Fruit fly (Drosophila melanogaster) whole organism, embryonic: ENCODE measurements around the gene Lsp2.
A peak's percentile ranks its signal among the peaks of the same experiment; 100 is the strongest.

ENCODE experiments used
- CG11247 ChIP-seq: fragments of 200-800 bp; sonication (Bioruptor generic); IDR thresholded peaks from 2 replicates; pipeline ENCODE4 v1.3.6; 2022; ENCODE audit warnings: missing biosample characterization, missing genetic modification characterization
- CG11560 ChIP-seq: fragments of 200-800 bp; sonication (Bioruptor generic); IDR thresholded peaks from 3 replicates; pipeline ENCODE4 v1.3.6; 2022; ENCODE audit warnings: missing biosample characterization, missing genetic modification characterization
- CG11723 ChIP-seq: fragments of 200-800 bp; sonication (Bioruptor generic); optimal IDR thresholded peaks from 2 replicates; lab custom pipeline; 2017; ENCODE audit warnings: missing biosample characterization, mild to moderate bottlenecking, missing genetic modification characterization
- CG12104 ChIP-seq: fragments of 200-800 bp; sonication (Bioruptor generic); optimal IDR thresholded peaks from 3 replicates; lab custom pipeline; 2016; ENCODE audit warnings: missing biosample characterization, missing genetic modification characterization
- CG13424 ChIP-seq: fragments of 200-800 bp; sonication (Bioruptor generic); optimal IDR thresholded peaks from 2 replicates; lab custom pipeline; 2019; ENCODE audit warnings: missing biosample characterization, mild to moderate bottlenecking, missing genetic modification characterization, moderate library complexity
- CG14441 ChIP-seq: fragments of 200-800 bp; sonication (Bioruptor generic); IDR thresholded peaks from 2 replicates; pipeline ENCODE4 v1.3.6; 2022; ENCODE audit warnings: missing biosample characterization, missing genetic modification characterization
- CG1602 ChIP-seq: fragments of 200-800 bp; sonication (Bioruptor generic); optimal IDR thresholded peaks from 3 replicates; lab custom pipeline; 2016; ENCODE audit warnings: missing biosample characterization, missing genetic modification characterization
- CG1647 ChIP-seq: fragments of 200-800 bp; sonication (Bioruptor generic); optimal IDR thresholded peaks from 3 replicates; lab custom pipeline; 2016; ENCODE audit warnings: missing biosample characterization, missing genetic modification characterization
- CG16863 ChIP-seq: fragments of 200-800 bp; sonication (Bioruptor generic); optimal IDR thresholded peaks from 3 replicates; lab custom pipeline; 2016; ENCODE audit warnings: missing biosample characterization, missing genetic modification characterization
- CG17361 ChIP-seq: fragments of 200-800 bp; sonication (Bioruptor generic); IDR thresholded peaks from 3 replicates; pipeline ENCODE4 v1.3.6; 2022; ENCODE audit warnings: missing biosample characterization, missing genetic modification characterization
- CG17829 ChIP-seq: fragments of 200-800 bp; optimal IDR thresholded peaks from 2 replicates; lab custom pipeline; 2019; ENCODE audit warnings: missing biosample characterization, mild to moderate bottlenecking, missing genetic modification characterization, moderate library complexity
- CG2116 ChIP-seq: fragments of 200-800 bp; sonication (Bioruptor generic); optimal IDR thresholded peaks from 3 replicates; lab custom pipeline; 2018; ENCODE audit warnings: missing biosample characterization, mild to moderate bottlenecking, missing genetic modification characterization
- CG2678 ChIP-seq: fragments of 200-800 bp; sonication (Bioruptor generic); optimal IDR thresholded peaks from 3 replicates; lab custom pipeline; 2019; ENCODE audit warnings: missing biosample characterization, mild to moderate bottlenecking, missing genetic modification characterization, moderate library complexity
- CG30403 ChIP-seq: fragments of 200-800 bp; sonication (Bioruptor generic); optimal IDR thresholded peaks from 3 replicates; lab custom pipeline; 2016; ENCODE audit warnings: missing biosample characterization, missing genetic modification characterization
- CG31224 ChIP-seq: fragments of 200-800 bp; sonication (Bioruptor generic); IDR thresholded peaks from 2 replicates; pipeline ENCODE4 v1.3.6; 2022; ENCODE audit warnings: missing biosample characterization, missing genetic modification characterization
- CG34422 ChIP-seq: fragments of 200-800 bp; sonication (Bioruptor generic); IDR thresholded peaks from 3 replicates; pipeline ENCODE4 v1.3.6; 2022; ENCODE audit warnings: missing biosample characterization, missing genetic modification characterization
- CG7556 ChIP-seq: fragments of 200-800 bp; sonication (Bioruptor generic); optimal IDR thresholded peaks from 2 replicates; lab custom pipeline; 2017; ENCODE audit warnings: missing biosample characterization, mild to moderate bottlenecking, missing genetic modification characterization
- CG9437 ChIP-seq: fragments of 200-800 bp; sonication (Bioruptor generic); optimal IDR thresholded peaks from 2 replicates; lab custom pipeline; 2018; ENCODE audit warnings: missing biosample characterization, mild to moderate bottlenecking, missing genetic modification characterization
- Camta ChIP-seq: fragments of 200-800 bp; sonication (Bioruptor generic); optimal IDR thresholded peaks from 2 replicates; lab custom pipeline; 2016; ENCODE audit warnings: missing biosample characterization, missing genetic modification characterization
- Chrac-16 ChIP-seq: fragments of 200-800 bp; sonication (Bioruptor generic); optimal IDR thresholded peaks from 3 replicates; lab custom pipeline; 2016; ENCODE audit warnings: missing biosample characterization, missing genetic modification characterization
- Dad ChIP-seq: fragments of 200-800 bp; sonication (Bioruptor generic); optimal IDR thresholded peaks from 3 replicates; lab custom pipeline; 2016; ENCODE audit warnings: missing biosample characterization, missing genetic modification characterization
- Dp ChIP-seq: fragments of 200-800 bp; sonication (Bioruptor generic); optimal IDR thresholded peaks from 2 replicates; lab custom pipeline; 2018; ENCODE audit warnings: missing biosample characterization, mild to moderate bottlenecking, missing genetic modification characterization, moderate library complexity
- HHEX ChIP-seq: fragments of 200-800 bp; sonication (Bioruptor generic); optimal IDR thresholded peaks from 3 replicates; lab custom pipeline; 2017; ENCODE audit warnings: missing biosample characterization, mild to moderate bottlenecking, missing genetic modification characterization, missing genetic modification reagents
- MBD-R2 ChIP-seq: fragments of 200-800 bp; sonication (Bioruptor generic); IDR thresholded peaks from 2 replicates; pipeline ENCODE4 v1.3.6; 2022; ENCODE audit warnings: missing biosample characterization, missing genetic modification characterization
- Max ChIP-seq: fragments of 200-800 bp; sonication (Bioruptor generic); optimal IDR thresholded peaks from 2 replicates; lab custom pipeline; 2016; ENCODE audit warnings: missing biosample characterization, mild to moderate bottlenecking, missing genetic modification characterization
- NC2α ChIP-seq: fragments of 200-800 bp; sonication (Bioruptor generic); optimal IDR thresholded peaks from 2 replicates; lab custom pipeline; 2016; ENCODE audit warnings: missing biosample characterization, missing genetic modification characterization
- Opbp ChIP-seq: fragments of 200-800 bp; sonication (Bioruptor generic); IDR thresholded peaks from 3 replicates; pipeline ENCODE4 v1.3.6; 2022; ENCODE audit warnings: missing biosample characterization, missing genetic modification characterization; ENCODE audit not compliant: partially characterized antibody
- Ravus ChIP-seq: fragments of 200-800 bp; sonication (Bioruptor generic); IDR thresholded peaks from 2 replicates; pipeline ENCODE4 v1.3.6; 2022; ENCODE audit warnings: missing biosample characterization, missing genetic modification characterization
- Scr ChIP-seq: fragments of 200-800 bp; sonication (Bioruptor generic); IDR thresholded peaks from 2 replicates; pipeline ENCODE4 v1.3.6; 2022; ENCODE audit warnings: missing biosample characterization, missing genetic modification characterization; ENCODE audit not compliant: partially characterized antibody
- Stat92E ChIP-seq, 3 experiments: fragments of >200 bp in 2 of 3; fragments of 200-800 bp in 1 of 3; sonication (Bioruptor generic) in 1 of 3; optimal IDR thresholded peaks; 2 replicates each; lab custom pipeline; 2017 to 2019; ENCODE audit warnings: missing biosample characterization in 3 of 3, missing genetic modification characterization in 3 of 3, mild to moderate bottlenecking in 1 of 3, moderate library complexity in 1 of 3
- amos ChIP-seq: fragments of 200-800 bp; sonication (Bioruptor generic); IDR thresholded peaks from 2 replicates; pipeline ENCODE4 v1.3.6; 2022; ENCODE audit warnings: missing biosample characterization, missing genetic modification characterization; ENCODE audit not compliant: partially characterized antibody
- ato ChIP-seq: fragments of 200-800 bp; sonication (Bioruptor generic); IDR thresholded peaks from 2 replicates; pipeline ENCODE4 v1.3.6; 2022; ENCODE audit warnings: missing biosample characterization, missing genetic modification characterization; ENCODE audit not compliant: partially characterized antibody
- bbx ChIP-seq: fragments of 200-800 bp; sonication (Bioruptor generic); IDR thresholded peaks from 2 replicates; pipeline ENCODE4 v1.3.6; 2022; ENCODE audit warnings: missing biosample characterization, missing genetic modification characterization; ENCODE audit not compliant: partially characterized antibody
- bigmax ChIP-seq: fragments of 200-800 bp; sonication (Bioruptor generic); optimal IDR thresholded peaks from 2 replicates; lab custom pipeline; 2018; ENCODE audit warnings: missing biosample characterization, mild to moderate bottlenecking, missing genetic modification characterization
- cato ChIP-seq: fragments of 200-800 bp; sonication (Bioruptor generic); optimal IDR thresholded peaks from 2 replicates; lab custom pipeline; 2016; ENCODE audit warnings: missing biosample characterization, missing genetic modification characterization, borderline replicate concordance
- ci ChIP-seq: fragments of 200-800 bp; sonication (Bioruptor generic); IDR thresholded peaks from 3 replicates; pipeline ENCODE4 v1.3.6; 2022; ENCODE audit warnings: missing biosample characterization, missing genetic modification characterization
- crc ChIP-seq: fragments of 200-800 bp; sonication (Bioruptor generic); optimal IDR thresholded peaks from 2 replicates; lab custom pipeline; 2016; ENCODE audit warnings: missing biosample characterization, missing genetic modification characterization
- dimm ChIP-seq: fragments of 200-800 bp; sonication (Bioruptor generic); IDR thresholded peaks from 2 replicates; pipeline ENCODE4 v1.3.6; 2022; ENCODE audit warnings: missing biosample characterization, missing genetic modification characterization
- gce ChIP-seq: fragments of 200-800 bp; sonication (Bioruptor generic); IDR thresholded peaks from 3 replicates; pipeline ENCODE4 v1.3.6; 2022; ENCODE audit warnings: missing biosample characterization, missing genetic modification characterization
- gro ChIP-seq: fragments of 200-800 bp; sonication (Bioruptor generic); optimal IDR thresholded peaks from 2 replicates; lab custom pipeline; 2016; ENCODE audit warnings: missing biosample characterization, missing genetic modification characterization
- hb ChIP-seq: fragments of 200-800 bp; sonication (Bioruptor generic); IDR thresholded peaks from 3 replicates; pipeline ENCODE4 v1.3.6; 2022; ENCODE audit warnings: missing biosample characterization, missing genetic modification characterization; ENCODE audit not compliant: partially characterized antibody
- jigr1 ChIP-seq: fragments of 200-800 bp; sonication (Bioruptor generic); IDR thresholded peaks from 3 replicates; pipeline ENCODE4 v1.3.6; 2022; ENCODE audit warnings: missing biosample characterization, missing genetic modification characterization
- jing ChIP-seq: fragments of 200-800 bp; sonication (Bioruptor generic); optimal IDR thresholded peaks from 2 replicates; lab custom pipeline; 2018; ENCODE audit warnings: missing biosample characterization, mild to moderate bottlenecking, missing genetic modification characterization
- oc ChIP-seq: fragments of 200-800 bp; sonication (Bioruptor generic); optimal IDR thresholded peaks from 2 replicates; lab custom pipeline; 2018; ENCODE audit warnings: missing biosample characterization, mild to moderate bottlenecking, missing genetic modification characterization, moderate library complexity
- org-1 ChIP-seq: fragments of 200-800 bp; sonication (Bioruptor generic); optimal IDR thresholded peaks from 2 replicates; lab custom pipeline; 2017; ENCODE audit warnings: missing biosample characterization, missing genetic modification characterization
- pnt ChIP-seq: fragments of 200-800 bp; sonication (Bioruptor generic); optimal IDR thresholded peaks from 3 replicates; lab custom pipeline; 2016; ENCODE audit warnings: missing biosample characterization, missing genetic modification characterization
- pros ChIP-seq: fragments of 200-800 bp; sonication (Bioruptor generic); optimal IDR thresholded peaks from 3 replicates; lab custom pipeline; 2019; ENCODE audit warnings: missing biosample characterization, mild to moderate bottlenecking, missing genetic modification characterization, moderate library complexity
- sd ChIP-seq: fragments of 200-800 bp; sonication (Bioruptor generic); optimal IDR thresholded peaks from 3 replicates; lab custom pipeline; 2018; ENCODE audit warnings: missing biosample characterization, mild to moderate bottlenecking, missing genetic modification characterization, moderate library complexity
- seq ChIP-seq: fragments of 200-800 bp; sonication (Bioruptor generic); IDR thresholded peaks from 2 replicates; pipeline ENCODE4 v1.3.6; 2022; ENCODE audit warnings: missing biosample characterization, missing genetic modification characterization
- tll ChIP-seq, 2 experiments: fragments of 200-800 bp in 1 of 2; fragments of >200 bp in 1 of 2; sonication (Bioruptor generic) in 1 of 2; optimal IDR thresholded peaks; 2 replicates each; lab custom pipeline; 2017 to 2019; ENCODE audit warnings: missing biosample characterization in 2 of 2, missing genetic modification characterization in 2 of 2, mild to moderate bottlenecking in 1 of 2, moderate library complexity in 1 of 2

Gene Lsp2

dm6 chr3L:12131918-12132317 lies 2.7 kb downstream of the Lsp2 start, which contains the start of gene DEF8 (continued):
- TF ChIP-seq tll (GFP tag; optimal IDR thresholded peaks at IDR 0.05; lab: Kevin White, UChicago), result no peak
- TF ChIP-seq Scr (GFP tag; lab: Robert Waterston, UW), result peak; percentile 42
- peak; percentile 91 for TF ChIP-seq oc (tag; lab: Kevin White, UChicago)
- TF ChIP-seq CG12104, result peak; percentile 76
- peak; percentile 68 for TF ChIP-seq CG11723 (GFP tag; lab: Kevin White, UChicago)
- TF ChIP-seq CG1602, result peak; percentile 84
- peak; percentile 42; the same call in 1 of the 2 replicates for TF ChIP-seq Ravus (GFP tag; lab: Robert Waterston, UW)
- peak; percentile 77 for TF ChIP-seq CG30403 (GFP tag; lab: Kevin White, UChicago)
- TF ChIP-seq NC2α, result peak; percentile 17
- TF ChIP-seq Max (GFP tag; lab: Kevin White, UChicago), result peak; percentile 76
- no peak for TF ChIP-seq pros
- peak; percentile 45 for TF ChIP-seq CG1647 (GFP tag; lab: Kevin White, UChicago)
- TF ChIP-seq bbx (GFP tag; lab: Robert Waterston, UW), result 0 out of 2 replicates have a peak, but pooled peaks have one; percentile 26
- peak; percentile 79 for TF ChIP-seq Chrac-16
- peak; percentile 81 for TF ChIP-seq CG9437 (GFP tag; lab: Kevin White, UChicago)
- TF ChIP-seq Stat92E (GFP tag; optimal IDR thresholded peaks at IDR 0.05; lab: Kevin White, UChicago), result no peak
- TF ChIP-seq dimm (GFP tag; lab: Robert Waterston, UW), result peak; percentile 49; the same call in 1 of the 2 replicates
- no peak for TF ChIP-seq crc (GFP tag; lab: Kevin White, UChicago)
- peak; percentile 37 for TF ChIP-seq Camta (GFP tag; lab: Kevin White, UChicago)
- TF ChIP-seq ci (GFP tag; lab: Robert Waterston, UW), result peak; percentile 89
- TF ChIP-seq org-1 (GFP tag; lab: Kevin White, UChicago), result peak; percentile 31
- TF ChIP-seq pnt, result peak; percentile 19
- TF ChIP-seq amos (GFP tag; lab: Robert Waterston, UW), result peak; percentile 48
- peak; percentile 87 for TF ChIP-seq CG13424 (tag; lab: Kevin White, UChicago)
- TF ChIP-seq CG7556 (GFP tag; lab: Kevin White, UChicago), result peak; percentile 80
- TF ChIP-seq CG11560 (tag; lab: Robert Waterston, UW), result peak; percentile 60; the same call in 1 of the 3 replicates
- peak; percentile 92 for TF ChIP-seq CG2678
- peak; percentile 45 for TF ChIP-seq CG16863 (GFP tag; lab: Kevin White, UChicago)
- TF ChIP-seq jigr1 (GFP tag; lab: Robert Waterston, UW), result no peak
- peak; percentile 62 for TF ChIP-seq CG11247
- TF ChIP-seq sd (tag; lab: Kevin White, UChicago), result peak; percentile 93
- TF ChIP-seq CG17829, result peak; percentile 89
- TF ChIP-seq gce (GFP tag; lab: Robert Waterston, UW), result peak; percentile 89
- TF ChIP-seq gro (GFP tag; lab: Kevin White, UChicago), result peak; percentile 36
- TF ChIP-seq Dad (GFP tag; lab: Kevin White, UChicago), result peak; percentile 60
- TF ChIP-seq Opbp (GFP tag; lab: Robert Waterston, UW), result peak; percentile 17; the same call in 1 of the 3 replicates
- peak; percentile 72 for TF ChIP-seq CG31224 (GFP tag; lab: Robert Waterston, UW)
- peak; percentile 74 for TF ChIP-seq CG2116 (GFP tag; lab: Kevin White, UChicago)
- peak; percentile 69 for TF ChIP-seq seq (GFP tag; lab: Robert Waterston, UW)
- TF ChIP-seq CG14441, result peak; percentile 76
- TF ChIP-seq bigmax (GFP tag; lab: Kevin White, UChicago), result no peak
- TF ChIP-seq Dp, result peak; percentile 18
- no peak for TF ChIP-seq jing (GFP tag; lab: Kevin White, UChicago)
- peak; percentile 64 for TF ChIP-seq cato (GFP tag; lab: Kevin White, UChicago)
- peak; percentile 79 for TF ChIP-seq HHEX (GFP tag; lab: Kevin White, UChicago)
- peak; percentile 86 for TF ChIP-seq CG34422 (GFP tag; lab: Robert Waterston, UW)
- TF ChIP-seq MBD-R2, result peak; percentile 93
- TF ChIP-seq ato (GFP tag; lab: Robert Waterston, UW), result 0 out of 2 replicates have a peak, but pooled peaks have one; percentile 19
- no peak for TF ChIP-seq hb (GFP tag; lab: Robert Waterston, UW)
- peak; percentile 96 for TF ChIP-seq CG17361 (GFP tag; lab: Robert Waterston, UW)
